Worm (Caenorhabditis elegans) whole organism, mixed stage, embryonic: ENCODE data around the gene F37A8.1.

Experiments used
- blmp-1 ChIP-seq: fragments of 150-350 bp; optimal IDR thresholded peaks from 2 replicates; lab custom pipeline; 2014; ENCODE audit warnings: missing biosample characterization, missing genetic modification characterization
- ceh-39 ChIP-seq: fragments of 150-350 bp; optimal IDR thresholded peaks from 2 replicates; lab custom pipeline; 2014; ENCODE audit warnings: missing biosample characterization, missing genetic modification characterization
- ceh-43 ChIP-seq: fragments of 200-800 bp; sonication (Bioruptor generic); optimal IDR thresholded peaks from 2 replicates; lab custom pipeline; 2018; ENCODE audit warnings: mild to moderate bottlenecking, missing genetic modification characterization, moderate library complexity, missing compliant biosample characterization
- ceh-83 ChIP-seq: fragments of 200-800 bp; sonication (Bioruptor generic); optimal IDR thresholded peaks from 2 replicates; lab custom pipeline; 2018; ENCODE audit warnings: mild to moderate bottlenecking, missing genetic modification characterization, missing compliant biosample characterization
- ces-1 ChIP-seq: fragments of 150-350 bp; optimal IDR thresholded peaks from 2 replicates; lab custom pipeline; 2014; ENCODE audit warnings: missing biosample characterization, missing genetic modification reagents, missing genetic modification characterization
- drap-1 ChIP-seq: fragments of 200-800 bp; sonication (Bioruptor generic); optimal IDR thresholded peaks from 3 replicates; lab custom pipeline; 2018; ENCODE audit warnings: mild to moderate bottlenecking, missing genetic modification characterization, missing compliant biosample characterization
- elt-1 ChIP-seq: sonication (generic microtip); optimal IDR thresholded peaks from 2 replicates; lab custom pipeline; 2017; ENCODE audit warnings: missing genetic modification characterization, mild to moderate bottlenecking, missing compliant biosample characterization, antibody characterized with exemption, moderate library complexity, borderline replicate concordance; ENCODE audit not compliant: insufficient read depth
- elt-3 ChIP-seq: fragments of 150-350 bp; optimal IDR thresholded peaks from 2 replicates; lab custom pipeline; 2014; ENCODE audit warnings: missing biosample characterization, missing genetic modification characterization
- flh-1 ChIP-seq: fragments of 200-800 bp; sonication (Bioruptor generic); optimal IDR thresholded peaks from 2 replicates; lab custom pipeline; 2018; ENCODE audit warnings: mild to moderate bottlenecking, missing genetic modification characterization, moderate library complexity, missing compliant biosample characterization
- ham-2 ChIP-seq: fragments of 200-800 bp; sonication (Bioruptor generic); optimal IDR thresholded peaks from 2 replicates; lab custom pipeline; 2018; ENCODE audit warnings: mild to moderate bottlenecking, missing genetic modification characterization, missing compliant biosample characterization
- hlh-1 ChIP-seq: fragments of 150-350 bp; optimal IDR thresholded peaks from 2 replicates; lab custom pipeline; 2014; ENCODE audit warnings: missing biosample characterization, missing genetic modification reagents, missing genetic modification characterization
- lin-32 ChIP-seq: fragments of 200-800 bp; sonication (Bioruptor generic); optimal IDR thresholded peaks from 2 replicates; lab custom pipeline; 2018; ENCODE audit warnings: mild to moderate bottlenecking, missing genetic modification characterization, missing compliant biosample characterization
- lsy-2 ChIP-seq: fragments of 150-350 bp; optimal IDR thresholded peaks from 2 replicates; lab custom pipeline; 2014; ENCODE audit warnings: missing biosample characterization, missing genetic modification characterization
- mab-5 ChIP-seq: fragments of 150-350 bp; optimal IDR thresholded peaks from 2 replicates; lab custom pipeline; 2014; ENCODE audit warnings: missing biosample characterization, missing genetic modification characterization
- mep-1 ChIP-seq: fragments of 150-350 bp; optimal IDR thresholded peaks from 2 replicates; lab custom pipeline; 2017; ENCODE audit warnings: missing biosample characterization, missing genetic modification reagents, missing genetic modification characterization, inconsistent platforms
- mls-2 ChIP-seq: sonication (generic microtip); optimal IDR thresholded peaks from 2 replicates; lab custom pipeline; 2016; ENCODE audit warnings: mild to moderate bottlenecking, missing genetic modification characterization, moderate library complexity, missing compliant biosample characterization
- nhr-12 ChIP-seq: fragments of 150-350 bp; optimal IDR thresholded peaks from 2 replicates; lab custom pipeline; 2014; ENCODE audit warnings: missing biosample characterization, missing genetic modification characterization
- nhr-28 ChIP-seq: fragments of 150-350 bp; optimal IDR thresholded peaks from 2 replicates; lab custom pipeline; 2014; ENCODE audit warnings: missing biosample characterization, missing genetic modification characterization
- nhr-76 ChIP-seq: sonication (generic microtip); optimal IDR thresholded peaks from 2 replicates; lab custom pipeline; 2017; ENCODE audit warnings: missing biosample characterization, missing genetic modification characterization
- pha-4 ChIP-seq: fragments of 150-350 bp; optimal IDR thresholded peaks from 2 replicates; lab custom pipeline; 2018; ENCODE audit warnings: missing biosample characterization, missing genetic modification reagents, missing genetic modification characterization
- unc-39 ChIP-seq: fragments of 150-350 bp; optimal IDR thresholded peaks from 2 replicates; lab custom pipeline; 2014; ENCODE audit warnings: missing biosample characterization, missing genetic modification characterization
- unc-62 ChIP-seq: fragments of 150-350 bp; optimal IDR thresholded peaks from 2 replicates; lab custom pipeline; 2014; ENCODE audit warnings: missing biosample characterization, missing genetic modification reagents, missing genetic modification characterization
- zip-8 ChIP-seq: fragments of 150-350 bp; optimal IDR thresholded peaks from 2 replicates; lab custom pipeline; 2014; ENCODE audit warnings: missing biosample characterization, missing genetic modification characterization
- ztf-11 ChIP-seq: fragments of 150-350 bp; optimal IDR thresholded peaks from 2 replicates; lab custom pipeline; 2014; ENCODE audit warnings: missing biosample characterization, missing genetic modification characterization

Gene F37A8.1

ce11 chrIII:3956293-3956692, 28.1 kb downstream of the F37A8.1 start, which contains the start of gene F37A8.5:
TSS of gene F37A8.5 (plus strand) at chrIII:3956624.
- no peak for TF ChIP-seq zip-8 (tag; lab: Kevin White, UChicago)
- peak; percentile 77 for TF ChIP-seq ces-1 (GFP tag; lab: Kevin White, UChicago)

ce11 chrIII:3957119-3957739, 29.0 kb downstream of the F37A8.1 start:
- no peak for TF ChIP-seq ceh-39 (tag; lab: Kevin White, UChicago)
- no peak for TF ChIP-seq pha-4 (tag; lab: Kevin White, UChicago)
- no peak for TF ChIP-seq mls-2 (tag; lab: Kevin White, UChicago)
- no peak for TF ChIP-seq drap-1 (GFP tag; lab: Kevin White, UChicago)
- TF ChIP-seq lsy-2 (tag; lab: Kevin White, UChicago), result no peak
- no peak for TF ChIP-seq blmp-1 (tag; lab: Kevin White, UChicago)
- TF ChIP-seq unc-39, result no peak
- no peak for TF ChIP-seq elt-1
- no peak for TF ChIP-seq nhr-76
- no peak for TF ChIP-seq mab-5 (tag; lab: Kevin White, UChicago)

- TF ChIP-seq pha-4 (tag; lab: Kevin White, UChicago) (no peak), lin-32 (GFP tag; lab: Kevin White, UChicago) (no peak)
- TF ChIP-seq, all 35 proteins: peak for 0
Measured at ce11 chrIII:3957850-3958249, 29.6 kb downstream of the F37A8.1 start.

ce11 chrIII:3959206-3959605, 31.0 kb downstream of the F37A8.1 start:
- no peak for TF ChIP-seq flh-1 (GFP tag; lab: Kevin White, UChicago)
- TF ChIP-seq ceh-83, result no peak

- TF ChIP-seq elt-1, result no peak
- TF ChIP-seq nhr-28 (tag; lab: Kevin White, UChicago), result no peak
- TF ChIP-seq flh-1 (GFP tag; lab: Kevin White, UChicago), result no peak
- no peak for TF ChIP-seq ceh-43 (GFP tag; lab: Kevin White, UChicago)
Measured at ce11 chrIII:3959987-3960386, 31.8 kb downstream of the F37A8.1 start, which contains the start of gene R10E9.3. TSS of gene R10E9.3 (plus strand) at chrIII:3960221.

ce11 chrIII:3964237-3964636, 36.0 kb downstream of the F37A8.1 start, which contains the start of gene R10E9.2:
TSS of gene R10E9.2 (minus strand) at chrIII:3964337.
- TF ChIP-seq flh-1 (GFP tag; lab: Kevin White, UChicago) (no peak), nhr-28 (tag; lab: Kevin White, UChicago) (no peak), zip-8 (tag; lab: Kevin White, UChicago) (no peak)

ce11 chrIII:3966143-3966542, 37.9 kb downstream of the F37A8.1 start:
- TF ChIP-seq unc-62 (GFP tag; lab: Kevin White, UChicago) (no peak), ceh-43 (GFP tag; lab: Kevin White, UChicago) (no peak), nhr-28 (tag; lab: Kevin White, UChicago) (no peak), nhr-76 (no peak), unc-39 (no peak), drap-1 (GFP tag; lab: Kevin White, UChicago) (no peak), pha-4 (tag; lab: Kevin White, UChicago) (no peak), ztf-11 (tag; lab: Kevin White, UChicago) (no peak), hlh-1 (tag; lab: Kevin White, UChicago) (no peak), mep-1 (tag; lab: Kevin White, UChicago) (no peak), elt-3 (tag; lab: Kevin White, UChicago) (no peak), elt-1 (no peak), ham-2 (GFP tag; lab: Kevin White, UChicago) (no peak)

- TF ChIP-seq mls-2 (tag; lab: Kevin White, UChicago), result no peak
- TF ChIP-seq ceh-39 (tag; lab: Kevin White, UChicago), result no peak
- no peak for TF ChIP-seq nhr-12
- TF ChIP-seq unc-62 (GFP tag; lab: Kevin White, UChicago), result no peak
- TF ChIP-seq unc-39, result no peak
- TF ChIP-seq ces-1 (GFP tag; lab: Kevin White, UChicago), result no peak
- no peak for TF ChIP-seq ceh-43 (GFP tag; lab: Kevin White, UChicago)
Measured at ce11 chrIII:3969133-3969532, 40.9 kb downstream of the F37A8.1 start.
